Fruit fly (Drosophila melanogaster): ENCODE measurements around the gene CG10512.
A peak's percentile ranks its signal among the peaks of the same experiment; 100 is the strongest.

DNA sequence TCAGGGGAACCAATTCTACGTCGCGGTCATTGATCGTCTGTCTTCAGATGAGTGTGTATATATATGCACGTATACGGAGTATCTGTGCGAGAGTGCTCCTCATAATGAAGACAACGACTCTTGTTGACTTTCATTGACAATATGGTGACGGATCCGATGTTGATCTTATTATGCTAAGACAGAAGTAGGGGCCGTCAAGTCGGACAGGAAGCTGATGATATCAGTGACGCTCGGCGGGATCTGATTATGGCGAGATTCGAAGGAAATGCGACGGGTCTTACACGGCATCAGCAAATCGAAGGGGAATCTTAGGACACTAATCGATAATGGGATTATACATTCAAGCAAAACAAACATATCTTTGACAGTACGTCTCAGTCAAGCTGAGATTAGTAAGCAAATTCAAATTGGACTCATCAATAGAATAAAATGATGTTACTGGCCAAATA is 51.8 kb downstream of the CG10512 start:
- no peak for TF ChIP-seq pan (optimal IDR thresholded peaks at IDR 0.05)
- TF ChIP-seq EcR (GFP tag; optimal IDR thresholded peaks at IDR 0.05): peak in 1 of 2 experiments; percentile 43
- TF ChIP-seq psq (optimal IDR thresholded peaks at IDR 0.05): no peak
- TF ChIP-seq usp (GFP tag; optimal IDR thresholded peaks at IDR 0.05): no peak
